Fruit fly (Drosophila melanogaster): ENCODE results near the gene CG11594.

CG11594 gene

dm6 chr3L:4010122-4010521 lies 15.7 kb downstream of the CG11594 start (continued):
- TF ChIP-seq Lhr (GFP tag; optimal IDR thresholded peaks at IDR 0.05) (no peak), MESR4 (GFP tag; optimal IDR thresholded peaks at IDR 0.05) (no peak), CG1529 (GFP tag; optimal IDR thresholded peaks at IDR 0.05) (no peak), CG4617 (GFP tag; optimal IDR thresholded peaks at IDR 0.05; ENCODE audit: borderline replicate concordance) (no peak), pho (GFP tag; optimal IDR thresholded peaks at IDR 0.05) (no peak), Camta (GFP tag; optimal IDR thresholded peaks at IDR 0.05) (no peak), CG10267 (tag; optimal IDR thresholded peaks at IDR 0.05) (peak; percentile 22), CG12942 (GFP tag; optimal IDR thresholded peaks at IDR 0.05) (no peak), CG7987 (GFP tag; optimal IDR thresholded peaks at IDR 0.05) (no peak), lab (GFP tag; optimal IDR thresholded peaks at IDR 0.05) (peak; percentile 44), peb (GFP tag; IDR thresholded peaks at IDR 0.05) (no peak), CG17568 (GFP tag; optimal IDR thresholded peaks at IDR 0.05) (no peak), usp (GFP tag; optimal IDR thresholded peaks at IDR 0.05) (no peak), CG7271 (tag; optimal IDR thresholded peaks at IDR 0.05) (no peak), danr (GFP tag; IDR thresholded peaks at IDR 0.05) (no peak), pnt (GFP tag; optimal IDR thresholded peaks at IDR 0.05) (no peak), dm (GFP tag; optimal IDR thresholded peaks at IDR 0.05) (no peak), sob (GFP tag; IDR thresholded peaks at IDR 0.05) (no peak), CG7963 (GFP tag; IDR thresholded peaks at IDR 0.05; ENCODE audit: partially characterized antibody) (no peak), Dref (GFP tag; IDR thresholded peaks at IDR 0.05) (no peak), Spps (tag; optimal IDR thresholded peaks at IDR 0.05) (no peak), Ada2b (GFP tag; IDR thresholded peaks at IDR 0.05) (no peak), crp (GFP tag; optimal IDR thresholded peaks at IDR 0.05) (no peak), Sry-δ (GFP tag; optimal IDR thresholded peaks at IDR 0.05) (no peak), ewg (GFP tag; optimal IDR thresholded peaks at IDR 0.05) (no peak), nau (GFP tag; optimal IDR thresholded peaks at IDR 0.05) (peak; percentile 0), CG4282 (GFP tag; optimal IDR thresholded peaks at IDR 0.05) (no peak), CG11398 (GFP tag; optimal IDR thresholded peaks at IDR 0.05) (no peak), salm (tag; optimal IDR thresholded peaks at IDR 0.05) (no peak), psq (GFP tag; optimal IDR thresholded peaks at IDR 0.05) (no peak), CG9817 (tag; optimal IDR thresholded peaks at IDR 0.05) (no peak), CG31441 (GFP tag; IDR thresholded peaks at IDR 0.05) (peak; percentile 54), gcm (GFP tag; optimal IDR thresholded peaks at IDR 0.05) (no peak), Dll (GFP tag; IDR thresholded peaks at IDR 0.05; ENCODE audit: partially characterized antibody) (no peak), CG14965 (GFP tag; optimal IDR thresholded peaks at IDR 0.05; ENCODE audit: borderline replicate concordance) (no peak), D19A (tag; optimal IDR thresholded peaks at IDR 0.05) (peak; percentile 12), CG4328 (GFP tag; optimal IDR thresholded peaks at IDR 0.05) (no peak), wor (GFP tag; IDR thresholded peaks at IDR 0.05) (no peak), CG3065 (GFP tag; optimal IDR thresholded peaks at IDR 0.05) (no peak), kah (GFP tag; optimal IDR thresholded peaks at IDR 0.05) (no peak), ap (GFP tag; IDR thresholded peaks at IDR 0.05) (no peak), CG11560 (tag; IDR thresholded peaks at IDR 0.05) (no peak), CG15696 (tag; optimal IDR thresholded peaks at IDR 0.05) (no peak), CG11723 (GFP tag; optimal IDR thresholded peaks at IDR 0.05) (no peak), CG2678 (tag; optimal IDR thresholded peaks at IDR 0.05) (peak; percentile 65), Lpt (GFP tag; optimal IDR thresholded peaks at IDR 0.05) (no peak), tio (GFP tag; optimal IDR thresholded peaks at IDR 0.05) (no peak), CG18599 (GFP tag; optimal IDR thresholded peaks at IDR 0.05) (peak; percentile 70), CG1647 (GFP tag; optimal IDR thresholded peaks at IDR 0.05) (no peak), Vsx1 (GFP tag; optimal IDR thresholded peaks at IDR 0.05) (no peak), CG1233 (GFP tag; optimal IDR thresholded peaks at IDR 0.05) (no peak)

Data from whole organism, embryonic.